Fruit fly (Drosophila melanogaster): ENCODE data around the gene GATAd.

Gene GATAd

dm6 chr2L:10292066-10292560 lies 41.4 kb upstream of the GATAd start, which contains the start of gene Ufd4 (continued):
- TF ChIP-seq ATbp (GFP tag; optimal IDR thresholded peaks at IDR 0.05) (no peak), slp2 (GFP tag; optimal IDR thresholded peaks at IDR 0.05) (peak; percentile 45), CG12769 (tag; optimal IDR thresholded peaks at IDR 0.05) (no peak), CG1647 (GFP tag; optimal IDR thresholded peaks at IDR 0.05) (peak; percentile 56), prd (optimal IDR thresholded peaks at IDR 0.05) (no peak), prd (GFP tag; IDR thresholded peaks at IDR 0.05) (peak; percentile 75; the same call in 2 of the 3 replicates), Fer2 (tag; optimal IDR thresholded peaks at IDR 0.05) (no peak), CG15479 (GFP tag; optimal IDR thresholded peaks at IDR 0.05) (no peak), CG18599 (GFP tag; optimal IDR thresholded peaks at IDR 0.05) (no peak), row (GFP tag; IDR thresholded peaks at IDR 0.05) (peak; percentile 81), Dip3 (GFP tag; optimal IDR thresholded peaks at IDR 0.05) (peak; percentile 55), dmrt11E (tag; optimal IDR thresholded peaks at IDR 0.05) (peak; percentile 62), stc (GFP tag; IDR thresholded peaks at IDR 0.05) (peak; percentile 80), Awh (GFP tag; IDR thresholded peaks at IDR 0.05) (no peak), tin (GFP tag; optimal IDR thresholded peaks at IDR 0.05) (peak; percentile 68), CG13123 (GFP tag; optimal IDR thresholded peaks at IDR 0.05) (peak; percentile 6), CG18011 (GFP tag; optimal IDR thresholded peaks at IDR 0.05) (peak; percentile 19), CG12659 (GFP tag; optimal IDR thresholded peaks at IDR 0.05) (peak; percentile 79), gfzf (GFP tag; optimal IDR thresholded peaks at IDR 0.05) (peak; percentile 14), oc (tag; optimal IDR thresholded peaks at IDR 0.05) (no peak), CG31388 (GFP tag; optimal IDR thresholded peaks at IDR 0.05) (peak; percentile 11), lola (GFP tag; optimal IDR thresholded peaks at IDR 0.05) (peak in 1 of 3 experiments; percentile 66), CG33213 (GFP tag; optimal IDR thresholded peaks at IDR 0.05) (no peak), CG1792 (GFP tag; optimal IDR thresholded peaks at IDR 0.05) (peak; percentile 20), wdn (GFP tag; IDR thresholded peaks at IDR 0.05) (0 out of 2 replicates have a peak, but pooled peaks have one; percentile 41), ro (GFP tag; IDR thresholded peaks at IDR 0.05) (no peak), CG12391 (tag; optimal IDR thresholded peaks at IDR 0.05) (peak; percentile 82), CG6254 (GFP tag; optimal IDR thresholded peaks at IDR 0.05) (peak; percentile 41), Hmr (GFP tag; optimal IDR thresholded peaks at IDR 0.05) (no peak), ind (GFP tag; optimal IDR thresholded peaks at IDR 0.05) (peak; percentile 63), stwl (tag; optimal IDR thresholded peaks at IDR 0.05) (peak; percentile 75), sisA (GFP tag; IDR thresholded peaks at IDR 0.05) (no peak), CG9609 (GFP tag; optimal IDR thresholded peaks at IDR 0.05) (peak; percentile 16), NK7.1 (GFP tag; optimal IDR thresholded peaks at IDR 0.05) (peak; percentile 16), CG4617 (GFP tag; optimal IDR thresholded peaks at IDR 0.05; ENCODE audit: borderline replicate concordance) (peak; percentile 68), ems (GFP tag; optimal IDR thresholded peaks at IDR 0.05) (peak; percentile 64), CG6689 (GFP tag; IDR thresholded peaks at IDR 0.05) (peak; percentile 75; the same call in 1 of the 2 replicates), CG30020 (tag; optimal IDR thresholded peaks at IDR 0.05) (peak; percentile 95), ato (GFP tag; IDR thresholded peaks at IDR 0.05; ENCODE audit: partially characterized antibody) (no peak; the same call in 1 of the 2 replicates), CG4730 (GFP tag; IDR thresholded peaks at IDR 0.05) (no peak), Rfx (GFP tag; IDR thresholded peaks at IDR 0.05) (no peak; the same call in 1 of the 2 replicates), CG1602 (GFP tag; optimal IDR thresholded peaks at IDR 0.05) (peak; percentile 46), CG11093 (GFP tag; IDR thresholded peaks at IDR 0.05) (no peak), h (optimal IDR thresholded peaks at IDR 0.05) (no peak), E2f2 (GFP tag; IDR thresholded peaks at IDR 0.05) (peak; percentile 33; the same call in 1 of the 2 replicates), CG2120 (GFP tag; optimal IDR thresholded peaks at IDR 0.05) (peak; percentile 79), HmgD (GFP tag; optimal IDR thresholded peaks at IDR 0.05) (no peak), crc (GFP tag; optimal IDR thresholded peaks at IDR 0.05) (peak; percentile 28), Nf-YB (GFP tag; optimal IDR thresholded peaks at IDR 0.05) (peak; percentile 51), Xbp1 (GFP tag; optimal IDR thresholded peaks at IDR 0.05) (peak; percentile 76), CG11085 (GFP tag; IDR thresholded peaks at IDR 0.05) (no peak)

All from whole organism, embryonic.